Fruit fly (Drosophila melanogaster) whole organism, embryonic: ENCODE results near the gene CG16756.

ENCODE experiments used
- Abd-B ChIP-seq: fragments of 200-800 bp; sonication (Bioruptor generic); optimal IDR thresholded peaks from 2 replicates; lab custom pipeline; 2018; ENCODE audit warnings: missing biosample characterization, mild to moderate bottlenecking, missing genetic modification characterization, moderate library complexity
- Atf3 ChIP-seq: fragments of 200-800 bp; sonication (Bioruptor generic); optimal IDR thresholded peaks from 3 replicates; lab custom pipeline; 2016; ENCODE audit warnings: missing biosample characterization, missing genetic modification characterization
- Bgb ChIP-seq: fragments of 200-800 bp; sonication (Bioruptor generic); IDR thresholded peaks from 2 replicates; pipeline ENCODE4 v1.3.6; 2022; ENCODE audit warnings: missing biosample characterization, missing genetic modification characterization; ENCODE audit not compliant: partially characterized antibody
- Blimp-1 ChIP-seq: fragments of 200-800 bp; sonication (Bioruptor generic); optimal IDR thresholded peaks from 3 replicates; lab custom pipeline; 2018; ENCODE audit warnings: missing biosample characterization, missing genetic modification characterization, mild to moderate bottlenecking, moderate library complexity, missing genetic modification reagents
- CG11456 ChIP-seq: fragments of 200-800 bp; sonication (Bioruptor generic); IDR thresholded peaks from 3 replicates; pipeline ENCODE4 v1.3.6; 2022; ENCODE audit warnings: missing biosample characterization, missing genetic modification characterization
- CG12219 ChIP-seq: fragments of 200-800 bp; sonication (Bioruptor generic); optimal IDR thresholded peaks from 3 replicates; lab custom pipeline; 2018; ENCODE audit warnings: missing biosample characterization, mild to moderate bottlenecking, missing genetic modification characterization
- CG12391 ChIP-seq: fragments of 200-800 bp; sonication (Bioruptor generic); optimal IDR thresholded peaks from 3 replicates; lab custom pipeline; 2018; ENCODE audit warnings: missing biosample characterization, mild to moderate bottlenecking, missing genetic modification characterization, moderate library complexity
- CG13123 ChIP-seq: fragments of 200-800 bp; sonication (Bioruptor generic); optimal IDR thresholded peaks from 2 replicates; lab custom pipeline; 2016; ENCODE audit warnings: missing biosample characterization, missing genetic modification characterization
- CG13424 ChIP-seq: fragments of 200-800 bp; sonication (Bioruptor generic); optimal IDR thresholded peaks from 2 replicates; lab custom pipeline; 2019; ENCODE audit warnings: missing biosample characterization, mild to moderate bottlenecking, missing genetic modification characterization, moderate library complexity
- CG13894 ChIP-seq: fragments of 200-800 bp; sonication (Bioruptor generic); optimal IDR thresholded peaks from 3 replicates; lab custom pipeline; 2018; ENCODE audit warnings: missing biosample characterization, mild to moderate bottlenecking, missing genetic modification characterization, moderate library complexity
- CG16815 ChIP-seq: fragments of 200-800 bp; sonication (Bioruptor generic); optimal IDR thresholded peaks from 3 replicates; lab custom pipeline; 2017; ENCODE audit warnings: missing biosample characterization, mild to moderate bottlenecking, missing genetic modification characterization
- CG1792 ChIP-seq: fragments of 200-800 bp; sonication (Bioruptor generic); optimal IDR thresholded peaks from 2 replicates; lab custom pipeline; 2016; ENCODE audit warnings: missing biosample characterization, missing genetic modification characterization
- CG30431 ChIP-seq: fragments of 200-800 bp; sonication (Bioruptor generic); optimal IDR thresholded peaks from 2 replicates; lab custom pipeline; 2017; ENCODE audit warnings: missing biosample characterization, missing genetic modification characterization
- CG3281 ChIP-seq: fragments of 200-800 bp; sonication (Bioruptor generic); optimal IDR thresholded peaks from 3 replicates; lab custom pipeline; 2017; ENCODE audit warnings: missing biosample characterization, mild to moderate bottlenecking, missing genetic modification characterization
- CG5953 ChIP-seq: fragments of 200-800 bp; sonication (Bioruptor generic); IDR thresholded peaks from 2 replicates; pipeline ENCODE4 v1.3.6; 2022; ENCODE audit warnings: missing biosample characterization, missing genetic modification characterization
- CG7963 ChIP-seq: fragments of 200-800 bp; sonication (Bioruptor generic); IDR thresholded peaks from 3 replicates; pipeline ENCODE4 v1.3.6; 2022; ENCODE audit warnings: missing biosample characterization, missing genetic modification characterization; ENCODE audit not compliant: partially characterized antibody
- CG9727 ChIP-seq: fragments of 200-800 bp; sonication (Bioruptor generic); optimal IDR thresholded peaks from 3 replicates; lab custom pipeline; 2017; ENCODE audit warnings: missing biosample characterization, mild to moderate bottlenecking, missing genetic modification characterization
- CG9797 ChIP-seq: fragments of 200-800 bp; sonication (Bioruptor generic); optimal IDR thresholded peaks from 3 replicates; lab custom pipeline; 2018; ENCODE audit warnings: missing biosample characterization, mild to moderate bottlenecking, missing genetic modification characterization
- Dad ChIP-seq: fragments of 200-800 bp; sonication (Bioruptor generic); optimal IDR thresholded peaks from 3 replicates; lab custom pipeline; 2016; ENCODE audit warnings: missing biosample characterization, missing genetic modification characterization
- Dfd ChIP-seq, 2 experiments: fragments of >200 bp; optimal IDR thresholded peaks; 2 replicates each; lab custom pipeline; 2017; ENCODE audit warnings: missing biosample characterization in 2 of 2, missing genetic modification characterization in 2 of 2
- Fer1 ChIP-seq: fragments of 200-800 bp; sonication (Bioruptor generic); optimal IDR thresholded peaks from 2 replicates; lab custom pipeline; 2017; ENCODE audit warnings: missing biosample characterization, mild to moderate bottlenecking, missing genetic modification characterization
- Gug ChIP-seq: fragments of 200-800 bp; sonication (Bioruptor generic); IDR thresholded peaks from 4 replicates; pipeline ENCODE4 v1.3.6; 2022; ENCODE audit warnings: missing biosample characterization, missing genetic modification characterization
- HLH54F ChIP-seq: fragments of 200-800 bp; sonication (Bioruptor generic); optimal IDR thresholded peaks from 3 replicates; lab custom pipeline; 2016; ENCODE audit warnings: missing biosample characterization, missing genetic modification characterization
- HLHmδ ChIP-seq: fragments of 200-800 bp; sonication (Bioruptor generic); optimal IDR thresholded peaks from 2 replicates; lab custom pipeline; 2018; ENCODE audit warnings: missing biosample characterization, mild to moderate bottlenecking, missing genetic modification characterization, moderate library complexity
- Hmr ChIP-seq: fragments of 200-800 bp; sonication (Bioruptor generic); optimal IDR thresholded peaks from 3 replicates; lab custom pipeline; 2017; ENCODE audit warnings: mild to moderate bottlenecking, missing biosample characterization, missing genetic modification reagents, missing genetic modification characterization
- Hr78 ChIP-seq, 2 experiments: fragments of 200-800 bp in 1 of 2; fragments of >200 bp in 1 of 2; sonication (Bioruptor generic) in 1 of 2; optimal IDR thresholded peaks; 2 replicates each; lab custom pipeline; 2017 to 2019; ENCODE audit warnings: missing biosample characterization in 2 of 2, missing genetic modification characterization in 2 of 2, mild to moderate bottlenecking in 1 of 2, moderate library complexity in 1 of 2
- Lhr ChIP-seq: fragments of 200-800 bp; sonication (Bioruptor generic); optimal IDR thresholded peaks from 3 replicates; lab custom pipeline; 2017; ENCODE audit warnings: mild to moderate bottlenecking, missing biosample characterization, missing genetic modification reagents, missing genetic modification characterization
- Mrtf ChIP-seq: fragments of 200-800 bp; sonication (Bioruptor generic); IDR thresholded peaks from 3 replicates; pipeline ENCODE4 v1.3.6; 2022; ENCODE audit warnings: missing biosample characterization, missing genetic modification characterization
- NC2α ChIP-seq: fragments of 200-800 bp; sonication (Bioruptor generic); optimal IDR thresholded peaks from 2 replicates; lab custom pipeline; 2016; ENCODE audit warnings: missing biosample characterization, missing genetic modification characterization
- NfI ChIP-seq: fragments of 200-800 bp; sonication (Bioruptor generic); optimal IDR thresholded peaks from 3 replicates; lab custom pipeline; 2018; ENCODE audit warnings: missing biosample characterization, mild to moderate bottlenecking, missing genetic modification characterization, moderate library complexity
- Sin3A ChIP-seq: fragments of >200 bp; optimal IDR thresholded peaks from 2 replicates; lab custom pipeline; 2018
- Sry-δ ChIP-seq: fragments of 200-800 bp; sonication (Bioruptor generic); optimal IDR thresholded peaks from 2 replicates; lab custom pipeline; 2016; ENCODE audit warnings: missing biosample characterization, missing genetic modification characterization
- Xbp1 ChIP-seq: fragments of 200-800 bp; sonication (Bioruptor generic); optimal IDR thresholded peaks from 3 replicates; lab custom pipeline; 2016; ENCODE audit warnings: missing biosample characterization, mild to moderate bottlenecking, missing genetic modification characterization
- ash1 ChIP-seq: fragments of 200-800 bp; sonication (Bioruptor generic); optimal IDR thresholded peaks from 2 replicates; lab custom pipeline; 2018; ENCODE audit warnings: missing biosample characterization, mild to moderate bottlenecking, missing genetic modification characterization
- bbx ChIP-seq: fragments of 200-800 bp; sonication (Bioruptor generic); IDR thresholded peaks from 2 replicates; pipeline ENCODE4 v1.3.6; 2022; ENCODE audit warnings: missing biosample characterization, missing genetic modification characterization; ENCODE audit not compliant: partially characterized antibody
- dm ChIP-seq: fragments of 200-800 bp; sonication (Bioruptor generic); optimal IDR thresholded peaks from 3 replicates; lab custom pipeline; 2016; ENCODE audit warnings: missing biosample characterization, missing genetic modification characterization
- en ChIP-seq: fragments of 200-800 bp; sonication (Bioruptor generic); optimal IDR thresholded peaks from 2 replicates; lab custom pipeline; 2016; ENCODE audit warnings: missing biosample characterization, missing genetic modification characterization
- gro ChIP-seq: fragments of 200-800 bp; sonication (Bioruptor generic); optimal IDR thresholded peaks from 2 replicates; lab custom pipeline; 2016; ENCODE audit warnings: missing biosample characterization, missing genetic modification characterization
- lov ChIP-seq, 2 experiments: fragments of 200-800 bp in 1 of 2; fragments of >200 bp in 1 of 2; sonication (Bioruptor generic) in 1 of 2; IDR thresholded peaks in 1 of 2; optimal IDR thresholded peaks in 1 of 2; 2 replicates in 1 of 2; 3 replicates in 1 of 2; pipeline versions ENCODE4 v1.3.6 to Lab custom; 2017 to 2022; ENCODE audit warnings: missing biosample characterization in 1 of 2, missing genetic modification characterization in 1 of 2
- maf-S ChIP-seq: fragments of 200-800 bp; sonication (Bioruptor generic); optimal IDR thresholded peaks from 2 replicates; lab custom pipeline; 2016; ENCODE audit warnings: missing biosample characterization, missing genetic modification characterization
- mirr ChIP-seq: fragments of 200-800 bp; sonication (Bioruptor generic); optimal IDR thresholded peaks from 3 replicates; lab custom pipeline; 2018; ENCODE audit warnings: missing biosample characterization, mild to moderate bottlenecking, missing genetic modification characterization
- pum ChIP-seq: fragments of 200-800 bp; sonication (Bioruptor generic); optimal IDR thresholded peaks from 2 replicates; lab custom pipeline; 2016; ENCODE audit warnings: missing biosample characterization, missing genetic modification characterization
- repo ChIP-seq: fragments of 200-800 bp; sonication (Bioruptor generic); optimal IDR thresholded peaks from 2 replicates; lab custom pipeline; 2016; ENCODE audit warnings: missing biosample characterization, missing genetic modification characterization
- schlank ChIP-seq: fragments of 200-800 bp; sonication (Bioruptor generic); optimal IDR thresholded peaks from 2 replicates; lab custom pipeline; 2018; ENCODE audit warnings: missing biosample characterization, mild to moderate bottlenecking, missing genetic modification characterization
- seq ChIP-seq: fragments of 200-800 bp; sonication (Bioruptor generic); IDR thresholded peaks from 2 replicates; pipeline ENCODE4 v1.3.6; 2022; ENCODE audit warnings: missing biosample characterization, missing genetic modification characterization
- tio ChIP-seq: fragments of 200-800 bp; sonication (Bioruptor generic); optimal IDR thresholded peaks from 2 replicates; lab custom pipeline; 2017; ENCODE audit warnings: missing biosample characterization, missing genetic modification characterization, inconsistent platforms
- zen2 ChIP-seq: fragments of 200-800 bp; sonication (Bioruptor generic); IDR thresholded peaks from 3 replicates; pipeline ENCODE4 v1.3.6; 2022; ENCODE audit warnings: missing biosample characterization, missing genetic modification characterization; ENCODE audit not compliant: partially characterized antibody
- zfh2 ChIP-seq: fragments of 200-800 bp; sonication (Bioruptor generic); optimal IDR thresholded peaks from 2 replicates; lab custom pipeline; 2016; ENCODE audit warnings: missing biosample characterization, missing genetic modification characterization

Gene CG16756

dm6 chrX:5419045-5419901 lies 8.0 kb upstream of the CG16756 start (continued):
- TF ChIP-seq Xbp1 (GFP tag; lab: Kevin White, UChicago) (peak; percentile 72), CG9797 (no peak), CG3281 (GFP tag; lab: Kevin White, UChicago) (peak; percentile 70), CG13123 (GFP tag; lab: Kevin White, UChicago) (peak; percentile 39), Abd-B (GFP tag; lab: Kevin White, UChicago) (peak; percentile 73), zen2 (GFP tag; lab: Robert Waterston, UW) (no peak), CG30431 (GFP tag; lab: Kevin White, UChicago) (peak; percentile 30), CG7963 (no peak), en (GFP tag; lab: Kevin White, UChicago) (peak; percentile 45), CG12219 (GFP tag; lab: Kevin White, UChicago) (peak; percentile 60), repo (GFP tag; lab: Kevin White, UChicago) (peak; percentile 50), Hr78 (GFP tag; optimal IDR thresholded peaks at IDR 0.05; lab: Kevin White, UChicago) (peak in 1 of 2 experiments; percentile 53), HLH54F (GFP tag; lab: Kevin White, UChicago) (peak; percentile 61), maf-S (GFP tag; lab: Kevin White, UChicago) (peak; percentile 45), CG1792 (peak; percentile 53), schlank (peak; percentile 22), NC2α (no peak), seq (GFP tag; lab: Robert Waterston, UW) (peak; percentile 83), lov (optimal IDR thresholded peaks at IDR 0.05; lab: Kevin White, UChicago) (no peak), lov (GFP tag; IDR thresholded peaks at IDR 0.05; lab: Robert Waterston, UW) (0 out of 3 replicates have a peak, but pooled peaks have one; percentile 68), Mrtf (peak; percentile 74), Gug (GFP tag; lab: Robert Waterston, UW) (peak; percentile 66; the same call in 2 of the 4 replicates), CG11456 (GFP tag; lab: Robert Waterston, UW) (peak; percentile 82), CG16815 (GFP tag; lab: Kevin White, UChicago) (peak; percentile 3), HLHmδ (GFP tag; lab: Kevin White, UChicago) (no peak), dm (no peak), CG5953 (peak; percentile 76), gro (GFP tag; lab: Kevin White, UChicago) (peak; percentile 29), bbx (GFP tag; lab: Robert Waterston, UW) (no peak), CG12391 (tag; lab: Kevin White, UChicago) (peak; percentile 74), pum (GFP tag; lab: Kevin White, UChicago) (peak; percentile 63), mirr (GFP tag; lab: Kevin White, UChicago) (peak; percentile 49), tio (GFP tag; lab: Kevin White, UChicago) (peak; percentile 60), Bgb (GFP tag; lab: Robert Waterston, UW) (no peak), zfh2 (GFP tag; lab: Kevin White, UChicago) (peak; percentile 53), Hmr (GFP tag; lab: Kevin White, UChicago) (peak; percentile 80), Blimp-1 (GFP tag; lab: Kevin White, UChicago) (peak; percentile 72), CG13424 (tag; lab: Kevin White, UChicago) (peak; percentile 83), NfI (GFP tag; lab: Kevin White, UChicago) (peak; percentile 77), Dad (GFP tag; lab: Kevin White, UChicago) (peak; percentile 54), Lhr (GFP tag; lab: Kevin White, UChicago) (no peak), Sin3A (lab: Kevin White, UChicago) (no peak), Atf3 (GFP tag; lab: Kevin White, UChicago) (peak; percentile 10), Dfd (GFP tag; optimal IDR thresholded peaks at IDR 0.05; lab: Kevin White, UChicago) (no peak), Fer1 (peak; percentile 78), ash1 (GFP tag; lab: Kevin White, UChicago) (no peak), CG13894 (tag; lab: Kevin White, UChicago) (peak; percentile 52), Sry-δ (GFP tag; lab: Kevin White, UChicago) (peak; percentile 23), CG9727 (GFP tag; lab: Kevin White, UChicago) (peak; percentile 56)
